Worm (Caenorhabditis elegans) whole organism, L1 larva: ENCODE data around the gene W08E12.7.

Experiments
- C16A3.4 ChIP-seq: fragments of 150-350 bp; optimal IDR thresholded peaks from 2 replicates; lab custom pipeline; 2014; ENCODE audit warnings: missing biosample characterization, missing genetic modification characterization
- C34B4.2 ChIP-seq: sonication (generic microtip); optimal IDR thresholded peaks from 2 replicates; lab custom pipeline; 2017; ENCODE audit warnings: mild to moderate bottlenecking, missing genetic modification characterization, missing compliant biosample characterization
- F16B12.6 ChIP-seq: fragments of 150-350 bp; optimal IDR thresholded peaks from 2 replicates; lab custom pipeline; 2014; ENCODE audit warnings: missing biosample characterization, missing genetic modification characterization
- Y116A8C.19 ChIP-seq: sonication (generic microtip); optimal IDR thresholded peaks from 2 replicates; lab custom pipeline; 2016; ENCODE audit warnings: missing compliant biosample characterization, missing genetic modification characterization, borderline replicate concordance
- aly-2 ChIP-seq: fragments of 150-350 bp; optimal IDR thresholded peaks from 2 replicates; lab custom pipeline; 2014; ENCODE audit warnings: missing biosample characterization, missing genetic modification characterization
- ceh-8 ChIP-seq: fragments of 200-800 bp; sonication (Bioruptor generic); optimal IDR thresholded peaks from 2 replicates; lab custom pipeline; 2018; ENCODE audit warnings: mild to moderate bottlenecking, missing genetic modification characterization, moderate library complexity, missing compliant biosample characterization
- ceh-82 ChIP-seq, 3 experiments: fragments of 150-350 bp in 1 of 3; sonication (generic microtip) in 2 of 3; optimal IDR thresholded peaks; 2 replicates each; lab custom pipeline; 2014 to 2017; ENCODE audit warnings: missing biosample characterization in 3 of 3, missing genetic modification characterization in 3 of 3
- ceh-88 ChIP-seq: fragments of 200-800 bp; sonication (Bioruptor generic); IDR thresholded peaks from 2 replicates; pipeline ENCODE4 v1.3.6; 2022; ENCODE audit warnings: missing genetic modification characterization, missing compliant biosample characterization
- ceh-90 ChIP-seq: sonication (generic microtip); optimal IDR thresholded peaks from 2 replicates; lab custom pipeline; 2016; ENCODE audit warnings: missing genetic modification characterization, missing compliant biosample characterization
- ces-1 ChIP-seq: fragments of 150-350 bp; optimal IDR thresholded peaks from 2 replicates; lab custom pipeline; 2014; ENCODE audit warnings: missing biosample characterization, missing genetic modification reagents, missing genetic modification characterization
- efl-1 ChIP-seq, 4 experiments: fragments of 150-350 bp; optimal IDR thresholded peaks in 3 of 4; peaks in 1 of 4; 1 replicate in 1 of 4; 2 replicates in 3 of 4; lab custom pipeline; 2014; ENCODE audit warnings: missing biosample characterization in 2 of 4, missing genetic modification characterization in 2 of 4, missing genetic modification reagents in 2 of 4
- egl-13 ChIP-seq: sonication (generic microtip); optimal IDR thresholded peaks from 2 replicates; lab custom pipeline; 2016; ENCODE audit warnings: missing genotype, missing genetic modification reagents, missing genetic modification characterization, missing compliant biosample characterization
- egl-27 ChIP-seq, 2 experiments: fragments of 150-350 bp in 1 of 2; sonication (generic microtip); optimal IDR thresholded peaks; 3 replicates each; lab custom pipeline; 2017 to 2018; ENCODE audit warnings: missing biosample characterization in 2 of 2, missing genetic modification characterization in 2 of 2, missing genetic modification reagents in 2 of 2
- elt-2 ChIP-seq: sonication (generic microtip); optimal IDR thresholded peaks from 2 replicates; lab custom pipeline; 2016; ENCODE audit warnings: missing genetic modification characterization, mild to moderate bottlenecking, inconsistent platforms, missing compliant biosample characterization, missing genetic modification reagents
- elt-3 ChIP-seq, 6 experiments: fragments of 150-350 bp in 1 of 6; sonication (generic microtip); optimal IDR thresholded peaks; 2 replicates each; lab custom pipeline; 2017 to 2018; ENCODE audit warnings: missing biosample characterization in 6 of 6, missing genetic modification characterization in 6 of 6, inconsistent platforms in 1 of 6
- fkh-10 ChIP-seq: sonication (generic microtip); optimal IDR thresholded peaks from 2 replicates; lab custom pipeline; 2017; ENCODE audit warnings: missing biosample characterization, missing genetic modification reagents, missing genetic modification characterization
- fkh-8 ChIP-seq: sonication (generic microtip); optimal IDR thresholded peaks from 2 replicates; lab custom pipeline; 2016; ENCODE audit warnings: mild to moderate bottlenecking, missing genetic modification characterization, missing compliant biosample characterization
- fos-1 ChIP-seq: fragments of 150-350 bp; optimal IDR thresholded peaks from 2 replicates; lab custom pipeline; 2014; ENCODE audit warnings: missing biosample characterization, missing genetic modification characterization
- grh-1 ChIP-seq: fragments of 200-800 bp; sonication (Bioruptor generic); IDR thresholded peaks from 2 replicates; pipeline ENCODE4 v1.3.6; 2022; ENCODE audit warnings: missing genetic modification reagents, missing genetic modification characterization, missing compliant biosample characterization
- hpl-2 ChIP-seq: fragments of 150-350 bp; optimal IDR thresholded peaks from 2 replicates; lab custom pipeline; 2014; ENCODE audit warnings: missing biosample characterization, missing genetic modification reagents, missing genetic modification characterization
- irx-1 ChIP-seq: sonication (generic microtip); optimal IDR thresholded peaks from 2 replicates; lab custom pipeline; 2016; ENCODE audit warnings: missing genetic modification characterization, missing compliant biosample characterization
- lin-13 ChIP-seq: fragments of 150-350 bp; optimal IDR thresholded peaks from 2 replicates; lab custom pipeline; 2014; ENCODE audit warnings: missing biosample characterization, missing genetic modification reagents, missing genetic modification characterization
- lin-15B ChIP-seq: fragments of 150-350 bp; sonication (generic microtip); optimal IDR thresholded peaks from 3 replicates; lab custom pipeline; 2014; ENCODE audit warnings: missing biosample characterization, missing genetic modification characterization
- lin-35 ChIP-seq, 2 experiments: fragments of 150-350 bp; optimal IDR thresholded peaks; 2 replicates each; lab custom pipeline; 2014; ENCODE audit warnings: missing biosample characterization in 2 of 2, missing genetic modification characterization in 2 of 2, missing genetic modification reagents in 2 of 2
- lin-39 ChIP-seq: fragments of 150-350 bp; optimal IDR thresholded peaks from 2 replicates; lab custom pipeline; 2014; ENCODE audit warnings: missing biosample characterization, missing genetic modification reagents, missing genetic modification characterization
- lir-3 ChIP-seq: sonication (generic microtip); optimal IDR thresholded peaks from 2 replicates; lab custom pipeline; 2016; ENCODE audit warnings: mild to moderate bottlenecking, missing genetic modification characterization, moderate library complexity, missing compliant biosample characterization; ENCODE audit not compliant: poor library complexity
- lsy-2 ChIP-seq, 2 experiments: fragments of 150-350 bp; optimal IDR thresholded peaks; 2 replicates each; lab custom pipeline; 2014; ENCODE audit warnings: missing biosample characterization in 2 of 2, missing genetic modification characterization in 2 of 2
- mef-2 ChIP-seq: fragments of 150-350 bp; optimal IDR thresholded peaks from 2 replicates; lab custom pipeline; 2014; ENCODE audit warnings: missing biosample characterization, missing genetic modification characterization
- mep-1 ChIP-seq: fragments of 150-350 bp; optimal IDR thresholded peaks from 2 replicates; lab custom pipeline; 2014; ENCODE audit warnings: missing biosample characterization, missing genetic modification characterization
- nhr-19 ChIP-seq: fragments of 200-800 bp; sonication (Bioruptor generic); conservative IDR thresholded peaks from 2 replicates; pipeline ENCODE4 v1.3.6; 2022; ENCODE audit warnings: missing genetic modification characterization, missing compliant biosample characterization
- nhr-20 ChIP-seq: sonication (generic microtip); optimal IDR thresholded peaks from 2 replicates; lab custom pipeline; 2016; ENCODE audit warnings: mild to moderate bottlenecking, missing genetic modification characterization, missing compliant biosample characterization
- nhr-237 ChIP-seq: fragments of 150-350 bp; optimal IDR thresholded peaks from 2 replicates; lab custom pipeline; 2014; ENCODE audit warnings: missing biosample characterization, missing genetic modification characterization
- nhr-28 ChIP-seq: fragments of 150-350 bp; optimal IDR thresholded peaks from 2 replicates; lab custom pipeline; 2014; ENCODE audit warnings: missing biosample characterization, missing genetic modification characterization
- nhr-47 ChIP-seq: sonication (generic microtip); optimal IDR thresholded peaks from 2 replicates; lab custom pipeline; 2016; ENCODE audit warnings: mild to moderate bottlenecking, missing genetic modification characterization, moderate library complexity, missing compliant biosample characterization
- nhr-71 ChIP-seq: sonication (generic microtip); optimal IDR thresholded peaks from 2 replicates; lab custom pipeline; 2016; ENCODE audit warnings: mild to moderate bottlenecking, missing genetic modification characterization, moderate library complexity, missing compliant biosample characterization
- nhr-85 ChIP-seq: sonication (generic microtip); peaks from one replicate; lab custom pipeline; 2016; ENCODE audit warnings: missing genetic modification characterization, inconsistent platforms, missing compliant biosample characterization
- nhr-90 ChIP-seq: sonication (generic microtip); optimal IDR thresholded peaks from 2 replicates; lab custom pipeline; 2016; ENCODE audit warnings: mild to moderate bottlenecking, missing genetic modification characterization, missing compliant biosample characterization; ENCODE audit not compliant: poor library complexity
- pax-3 ChIP-seq: fragments of 200-800 bp; sonication (Bioruptor generic); optimal IDR thresholded peaks from 2 replicates; lab custom pipeline; 2018; ENCODE audit warnings: mild to moderate bottlenecking, missing genetic modification characterization, moderate library complexity, missing compliant biosample characterization
- rnt-1 ChIP-seq: sonication (generic microtip); optimal IDR thresholded peaks from 2 replicates; lab custom pipeline; 2016; ENCODE audit warnings: mild to moderate bottlenecking, missing genetic modification characterization, moderate library complexity, missing compliant biosample characterization
- skn-1 ChIP-seq: fragments of 150-350 bp; optimal IDR thresholded peaks from 2 replicates; lab custom pipeline; 2014; ENCODE audit warnings: missing biosample characterization, missing genetic modification characterization
- snpc-4 ChIP-seq: fragments of 150-350 bp; optimal IDR thresholded peaks from 2 replicates; lab custom pipeline; 2014; ENCODE audit warnings: missing biosample characterization, missing genetic modification characterization
- snu-23 ChIP-seq: sonication (generic microtip); optimal IDR thresholded peaks from 2 replicates; lab custom pipeline; 2016; ENCODE audit warnings: missing genetic modification characterization, missing compliant biosample characterization
- sox-4 ChIP-seq: sonication (generic microtip); optimal IDR thresholded peaks from 2 replicates; lab custom pipeline; 2016; ENCODE audit warnings: missing genetic modification characterization, missing compliant biosample characterization
- swsn-7 ChIP-seq: sonication (generic microtip); optimal IDR thresholded peaks from 2 replicates; lab custom pipeline; 2016; ENCODE audit warnings: missing genetic modification characterization, missing compliant biosample characterization
- tbx-2 ChIP-seq: sonication (generic microtip); optimal IDR thresholded peaks from 2 replicates; lab custom pipeline; 2016; ENCODE audit warnings: missing genetic modification characterization, missing compliant biosample characterization
- unc-30 ChIP-seq: sonication (generic microtip); optimal IDR thresholded peaks from 2 replicates; lab custom pipeline; 2017; ENCODE audit warnings: missing biosample characterization, missing genetic modification characterization
- unc-62 ChIP-seq: fragments of 150-350 bp; optimal IDR thresholded peaks from 2 replicates; lab custom pipeline; 2014; ENCODE audit warnings: missing biosample characterization, missing genetic modification reagents, missing genetic modification characterization
- unc-86 ChIP-seq: sonication (generic microtip); optimal IDR thresholded peaks from 2 replicates; lab custom pipeline; 2016; ENCODE audit warnings: missing genetic modification characterization, missing compliant biosample characterization
- unc-98 ChIP-seq: fragments of 200-800 bp; sonication (Bioruptor generic); IDR thresholded peaks from 2 replicates; pipeline ENCODE4 v1.3.6; 2022; ENCODE audit warnings: missing genetic modification characterization, missing compliant biosample characterization
- vab-15 ChIP-seq: sonication (generic microtip); optimal IDR thresholded peaks from 2 replicates; lab custom pipeline; 2017; ENCODE audit warnings: missing genotype, mild to moderate bottlenecking, missing genetic modification characterization, missing compliant biosample characterization
- xbp-1 ChIP-seq: sonication (generic microtip); optimal IDR thresholded peaks from 2 replicates; lab custom pipeline; 2016; ENCODE audit warnings: missing genetic modification characterization, missing compliant biosample characterization
- ztf-11 ChIP-seq, 2 experiments: sonication (generic microtip); optimal IDR thresholded peaks; 2 replicates each; lab custom pipeline; 2016 to 2017; ENCODE audit warnings: missing genetic modification characterization in 2 of 2, missing biosample characterization in 1 of 2, missing compliant biosample characterization in 1 of 2
- ztf-4 ChIP-seq: fragments of 150-350 bp; optimal IDR thresholded peaks from 2 replicates; lab custom pipeline; 2014; ENCODE audit warnings: missing biosample characterization, missing genetic modification characterization

Gene W08E12.7

ce11 chrIV:3311243-3311642 lies 16.3 kb downstream of the W08E12.7 start, which contains the start of gene zip-11 (continued):
- TF ChIP-seq elt-3 (tag; optimal IDR thresholded peaks at IDR 0.05; lab: Kevin White, UChicago), result peak in 2 of 6 experiments; percentile 34 to 39
- TF ChIP-seq ceh-82 (tag; optimal IDR thresholded peaks at IDR 0.05; lab: Kevin White, UChicago), result peak; percentile 36 to 65 (median 63)
- TF ChIP-seq unc-98 (GFP tag; lab: Robert Waterston, UW), result peak; percentile 28; the same call in 1 of the 2 replicates
- TF ChIP-seq C16A3.4 (tag; lab: Kevin White, UChicago), result no peak
- no peak for TF ChIP-seq nhr-28 (tag; lab: Kevin White, UChicago)
- peak; percentile 9 for TF ChIP-seq skn-1
- no peak for TF ChIP-seq Y116A8C.19
- peak; percentile 35 to 47 for TF ChIP-seq lin-35 (GFP tag; optimal IDR thresholded peaks at IDR 0.05; lab: Kevin White, UChicago)
- no peak for TF ChIP-seq egl-27 (tag; optimal IDR thresholded peaks at IDR 0.05; lab: Kevin White, UChicago)
- no peak for TF ChIP-seq unc-62 (GFP tag; lab: Kevin White, UChicago)
- TF ChIP-seq ces-1, result no peak
- TF ChIP-seq ztf-11 (tag; optimal IDR thresholded peaks at IDR 0.05; lab: Kevin White, UChicago), result peak in 1 of 2 experiments; percentile 45
- no peak for TF ChIP-seq fkh-10 (GFP tag; lab: Kevin White, UChicago)
- TF ChIP-seq mep-1 (tag; lab: Kevin White, UChicago), result peak; percentile 61
- TF ChIP-seq ceh-90, result no peak
- TF ChIP-seq hpl-2 (GFP tag; lab: Kevin White, UChicago), result no peak
- TF ChIP-seq grh-1 (GFP tag; lab: Robert Waterston, UW), result peak; percentile 62
- TF ChIP-seq fos-1, result peak; percentile 2
- no peak for TF ChIP-seq elt-2 (tag; lab: Kevin White, UChicago)
- TF ChIP-seq nhr-19 (GFP tag; lab: Robert Waterston, UW), result peak; percentile 77
- TF ChIP-seq unc-30, result no peak
- TF ChIP-seq irx-1, result peak; percentile 33
- no peak for TF ChIP-seq mef-2 (tag; lab: Kevin White, UChicago)
- peak; percentile 10 for TF ChIP-seq snpc-4
- peak; percentile 72 for TF ChIP-seq tbx-2 (tag; lab: Kevin White, UChicago)
- no peak for TF ChIP-seq lin-15B (tag; lab: Kevin White, UChicago)
- peak; percentile 91 for TF ChIP-seq rnt-1 (tag; lab: Kevin White, UChicago)
- no peak for TF ChIP-seq ztf-4 (tag; lab: Kevin White, UChicago)
- TF ChIP-seq sox-4, result no peak
- TF ChIP-seq C34B4.2 (tag; lab: Kevin White, UChicago), result no peak
- TF ChIP-seq vab-15 (tag; lab: Kevin White, UChicago), result no peak
- peak; percentile 84 for TF ChIP-seq nhr-71 (tag; lab: Kevin White, UChicago)
- peak; percentile 82 for TF ChIP-seq snu-23 (GFP tag; lab: Kevin White, UChicago)
- no peak for TF ChIP-seq pax-3 (tag; lab: Kevin White, UChicago)
- peak; percentile 64 to 78 for TF ChIP-seq lsy-2 (tag; optimal IDR thresholded peaks at IDR 0.05; lab: Kevin White, UChicago)
- no peak for TF ChIP-seq aly-2 (tag; lab: Kevin White, UChicago)
- TF ChIP-seq unc-86 (tag; lab: Kevin White, UChicago), result peak; percentile 22
- peak; percentile 50 for TF ChIP-seq xbp-1 (tag; lab: Kevin White, UChicago)
- no peak for TF ChIP-seq nhr-237 (tag; lab: Kevin White, UChicago)
- no peak for TF ChIP-seq lin-39 (tag; lab: Kevin White, UChicago)

DNA sequence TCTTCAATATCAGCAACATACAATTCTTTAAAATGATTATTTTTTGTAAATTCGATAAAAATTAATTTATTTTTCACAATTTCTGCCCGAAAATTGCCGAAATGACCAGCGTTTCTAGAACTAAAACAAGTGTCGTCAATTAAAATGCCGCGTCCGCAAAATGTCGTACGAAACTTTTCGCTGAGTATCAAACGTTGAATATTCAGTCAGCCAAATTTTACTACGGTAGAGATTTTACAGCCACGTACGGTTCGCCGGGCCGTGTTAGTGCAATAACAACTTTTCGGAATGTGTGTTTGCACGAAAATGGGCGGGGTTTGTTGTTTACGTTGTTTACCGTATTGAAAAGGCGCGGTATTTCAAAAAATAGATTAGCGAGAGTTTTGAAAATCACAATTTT lies 18.4 kb downstream of the W08E12.7 start:
- TF ChIP-seq lin-35 (GFP tag; optimal IDR thresholded peaks at IDR 0.05; lab: Kevin White, UChicago) (peak; percentile 1 to 70), lin-13 (GFP tag; lab: Kevin White, UChicago) (peak; percentile 3), ceh-88 (GFP tag; lab: Robert Waterston, UW) (peak; percentile 91), nhr-47 (peak; percentile 84), tbx-2 (tag; lab: Kevin White, UChicago) (peak; percentile 66), nhr-85 (peak; percentile 91), nhr-19 (GFP tag; lab: Robert Waterston, UW) (peak; percentile 97), nhr-20 (tag; lab: Kevin White, UChicago) (peak; percentile 66), F16B12.6 (peak; percentile 70), lir-3 (peak; percentile 58), ceh-8 (GFP tag; lab: Kevin White, UChicago) (peak; percentile 34), lsy-2 (tag; optimal IDR thresholded peaks at IDR 0.05; lab: Kevin White, UChicago) (peak; percentile 88 to 92), efl-1 (optimal IDR thresholded peaks at IDR 0.05; lab: Kevin White, UChicago) (peak; percentile 69 to 76), efl-1 (GFP tag; optimal IDR thresholded peaks at IDR 0.05 in 1 of 2; lab: Kevin White, UChicago) (peak; percentile 56 to 97), egl-13 (tag; lab: Kevin White, UChicago) (peak; percentile 10), nhr-90 (tag; lab: Kevin White, UChicago) (peak; percentile 78), fkh-8 (tag; lab: Kevin White, UChicago) (peak; percentile 23), xbp-1 (tag; lab: Kevin White, UChicago) (peak; percentile 63), swsn-7 (tag; lab: Kevin White, UChicago) (peak; percentile 61)
